Fruit fly (Drosophila melanogaster) whole organism, adult: ENCODE data around the gene Or10a.

Source experiments
- CG11617 ChIP-seq: fragments of 200-800 bp; sonication (Bioruptor generic); optimal IDR thresholded peaks from 2 replicates; lab custom pipeline; 2017; ENCODE audit warnings: mild to moderate bottlenecking, missing biosample characterization, missing genetic modification reagents, missing genetic modification characterization
- CG1620 ChIP-seq: fragments of 200-800 bp; sonication (Bioruptor generic); optimal IDR thresholded peaks from 2 replicates; lab custom pipeline; 2016; ENCODE audit warnings: missing biosample characterization, missing genetic modification characterization
- CG33017 ChIP-seq: fragments of 200-800 bp; sonication (Bioruptor generic); optimal IDR thresholded peaks from 2 replicates; lab custom pipeline; 2018; ENCODE audit warnings: missing biosample characterization, mild to moderate bottlenecking, missing genetic modification characterization, moderate library complexity
- CG5204 ChIP-seq: fragments of 200-800 bp; sonication (Bioruptor generic); optimal IDR thresholded peaks from 2 replicates; lab custom pipeline; 2016; ENCODE audit warnings: missing biosample characterization, missing genetic modification characterization
- Clk ChIP-seq: fragments of 200-800 bp; sonication (Bioruptor generic); optimal IDR thresholded peaks from 2 replicates; lab custom pipeline; 2017; ENCODE audit warnings: missing biosample characterization, missing genetic modification characterization
- Crg-1 ChIP-seq: fragments of 200-800 bp; sonication (Bioruptor generic); optimal IDR thresholded peaks from 2 replicates; lab custom pipeline; 2016; ENCODE audit warnings: missing biosample characterization, missing genetic modification characterization
- Mnt ChIP-seq: fragments of 200-800 bp; sonication (Bioruptor generic); optimal IDR thresholded peaks from 2 replicates; lab custom pipeline; 2016; ENCODE audit warnings: missing biosample characterization, mild to moderate bottlenecking, missing genetic modification characterization
- bab1 ChIP-seq: fragments of 200-800 bp; sonication (Bioruptor generic); optimal IDR thresholded peaks from 3 replicates; lab custom pipeline; 2019; ENCODE audit warnings: missing biosample characterization, mild to moderate bottlenecking, missing genetic modification characterization, moderate library complexity
- cic ChIP-seq: fragments of 200-800 bp; sonication (Bioruptor generic); optimal IDR thresholded peaks from 2 replicates; lab custom pipeline; 2017; ENCODE audit warnings: missing biosample characterization, mild to moderate bottlenecking, missing genetic modification characterization, moderate library complexity
- kay ChIP-seq: fragments of 200-800 bp; sonication (Bioruptor generic); peaks from one replicate; lab custom pipeline; 2016; ENCODE audit warnings: missing biosample characterization, missing genetic modification characterization, borderline replicate concordance
- tj ChIP-seq: fragments of 200-800 bp; sonication (Bioruptor generic); optimal IDR thresholded peaks from 3 replicates; lab custom pipeline; 2017; ENCODE audit warnings: missing biosample characterization, mild to moderate bottlenecking, missing genetic modification characterization, moderate library complexity

DNA sequence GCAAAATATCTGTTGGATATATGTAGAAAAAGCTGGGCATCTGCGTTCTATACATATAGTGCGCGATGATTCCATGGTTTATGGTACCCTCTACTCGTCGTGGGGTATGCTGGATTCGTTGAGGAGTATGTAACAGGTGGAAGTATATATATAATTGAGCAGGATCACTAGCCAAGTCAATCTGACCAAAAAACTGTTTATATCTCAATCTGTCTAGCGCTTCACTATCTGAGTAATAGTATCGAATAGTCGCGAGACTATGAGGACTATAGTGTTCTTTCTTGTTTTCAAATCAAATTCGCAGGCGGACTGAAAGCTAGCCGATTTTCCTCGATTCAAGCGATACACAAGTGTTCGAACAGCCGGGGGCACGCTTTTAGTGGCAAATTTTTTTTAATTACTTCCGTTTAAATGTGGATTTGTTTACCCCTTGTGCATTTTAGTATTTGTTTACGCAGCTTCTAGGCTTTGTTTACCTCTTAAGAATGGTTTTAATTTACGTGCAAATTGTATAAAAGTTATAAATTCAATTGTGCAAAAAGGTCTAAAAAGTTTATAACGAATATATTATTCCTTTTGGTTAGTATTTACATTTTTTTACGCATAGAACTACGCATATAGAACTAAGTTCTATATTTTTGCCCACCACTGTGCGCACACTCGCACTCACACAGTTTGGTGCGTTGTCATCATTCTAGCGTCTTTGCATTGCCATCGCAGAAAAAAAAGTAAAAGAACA lies 26.4 kb downstream of the Or10a start:
- TF ChIP-seq cic (GFP tag; lab: Kevin White, UChicago), result no peak
- no peak for TF ChIP-seq Clk
- TF ChIP-seq Crg-1 (GFP tag; lab: Kevin White, UChicago), result no peak
- peak; percentile 24 for TF ChIP-seq CG5204
- no peak for TF ChIP-seq Mnt (GFP tag; lab: Kevin White, UChicago)
- TF ChIP-seq CG11617 (GFP tag; lab: Kevin White, UChicago), result peak; percentile 17
- peak; percentile 89 for TF ChIP-seq kay (GFP tag; lab: Kevin White, UChicago)
- no peak for TF ChIP-seq CG33017 (tag; lab: Kevin White, UChicago)
- no peak for TF ChIP-seq CG1620 (GFP tag; lab: Kevin White, UChicago)
- TF ChIP-seq tj (GFP tag; lab: Kevin White, UChicago), result peak; percentile 26
- TF ChIP-seq bab1, result peak; percentile 13
